Worm (Caenorhabditis elegans) whole organism, dauer: ENCODE measurements around the gene nhr-221.
"Not testable (repeated sequence)": the region's sequence is repeated elsewhere in the genome, so short reads cannot be mapped to it uniquely, and the experiment has no call there.

ENCODE experiments used
- unc-62 ChIP-seq: sonication (generic microtip); optimal IDR thresholded peaks from 2 replicates; lab custom pipeline; 2017; ENCODE audit warnings: missing biosample characterization, missing genetic modification reagents, missing genetic modification characterization

nhr-221 gene

ce11 chrV:3535260-3535659 lies at the start of gene nhr-221:
TSS of gene nhr-221 (minus strand) at chrV:3535360.
- TF ChIP-seq unc-62 (GFP tag; lab: Kevin White, UChicago) = no peak

ce11 chrV:3583622-3584021 lies 48.5 kb upstream of the nhr-221 start:
- TF ChIP-seq unc-62 (GFP tag; lab: Kevin White, UChicago) = no peak

ce11 chrV:3582671-3583070 lies 47.5 kb upstream of the nhr-221 start:
- no peak for TF ChIP-seq unc-62 (GFP tag; lab: Kevin White, UChicago)

- no peak for TF ChIP-seq unc-62 (GFP tag; lab: Kevin White, UChicago)
Observed at ce11 chrV:3582086-3582485, 46.9 kb upstream of the nhr-221 start.

- no peak for TF ChIP-seq unc-62 (GFP tag; lab: Kevin White, UChicago)
Observed at ce11 chrV:3581643-3582042, 46.5 kb upstream of the nhr-221 start.

- no peak for TF ChIP-seq unc-62 (GFP tag; lab: Kevin White, UChicago)
Observed at ce11 chrV:3581034-3581433, 45.9 kb upstream of the nhr-221 start.

ce11 chrV:3580385-3580784 lies 45.2 kb upstream of the nhr-221 start:
- no peak for TF ChIP-seq unc-62 (GFP tag; lab: Kevin White, UChicago)

ce11 chrV:3579795-3580194 lies 44.6 kb upstream of the nhr-221 start:
- no peak for TF ChIP-seq unc-62 (GFP tag; lab: Kevin White, UChicago)

ce11 chrV:3579248-3579647 lies 44.1 kb upstream of the nhr-221 start:
- no peak for TF ChIP-seq unc-62 (GFP tag; lab: Kevin White, UChicago)

- TF ChIP-seq unc-62 (GFP tag; lab: Kevin White, UChicago) = no peak
Observed at ce11 chrV:3578813-3579212, 43.7 kb upstream of the nhr-221 start, which contains the start of gene pygl-1. TSS of gene pygl-1 (plus strand) at chrV:3579023.

ce11 chrV:3575759-3576158 lies 40.6 kb upstream of the nhr-221 start, which contains the start of gene grl-27:
TSS of gene grl-27 (minus strand) at chrV:3575859.
- no peak for TF ChIP-seq unc-62 (GFP tag; lab: Kevin White, UChicago)

- TF ChIP-seq unc-62 (GFP tag; lab: Kevin White, UChicago) = not testable (repeated sequence)
Observed at ce11 chrV:3572408-3572807, 37.2 kb upstream of the nhr-221 start, which contains the start of gene F40C5.1. TSS of gene F40C5.1 (plus strand) at chrV:3572708.

ce11 chrV:3570695-3571094 lies 35.5 kb upstream of the nhr-221 start, which contains the start of gene F40C5.2:
TSS of gene F40C5.2 (plus strand) at chrV:3570995.
- TF ChIP-seq unc-62 (GFP tag; lab: Kevin White, UChicago) = not testable (repeated sequence)

- not testable (repeated sequence) for TF ChIP-seq unc-62 (GFP tag; lab: Kevin White, UChicago)
Observed at ce11 chrV:3564335-3564734, 29.2 kb upstream of the nhr-221 start, which contains the start of gene T24A6.17. TSS of gene T24A6.17 (minus strand) at chrV:3564435.

ce11 chrV:3562824-3563223 lies 27.7 kb upstream of the nhr-221 start, which contains the start of gene T24A6.16:
TSS of gene T24A6.16 (minus strand) at chrV:3562924.
- not testable (repeated sequence) for TF ChIP-seq unc-62 (GFP tag; lab: Kevin White, UChicago)

ce11 chrV:3558744-3559143 lies 23.6 kb upstream of the nhr-221 start, which contains the start of gene T24A6.1:
TSS of gene T24A6.1 (plus strand) at chrV:3559044.
- not testable (repeated sequence) for TF ChIP-seq unc-62 (GFP tag; lab: Kevin White, UChicago)

- TF ChIP-seq unc-62 (GFP tag; lab: Kevin White, UChicago) = no peak
Observed at ce11 chrV:3557422-3557821, 22.3 kb upstream of the nhr-221 start, which contains the start of gene grl-31. TSS of gene grl-31 (minus strand) at chrV:3557778.
